Worm (Caenorhabditis elegans): ENCODE data around the gene C06A8.6.

The C06A8.6 gene

DNA sequence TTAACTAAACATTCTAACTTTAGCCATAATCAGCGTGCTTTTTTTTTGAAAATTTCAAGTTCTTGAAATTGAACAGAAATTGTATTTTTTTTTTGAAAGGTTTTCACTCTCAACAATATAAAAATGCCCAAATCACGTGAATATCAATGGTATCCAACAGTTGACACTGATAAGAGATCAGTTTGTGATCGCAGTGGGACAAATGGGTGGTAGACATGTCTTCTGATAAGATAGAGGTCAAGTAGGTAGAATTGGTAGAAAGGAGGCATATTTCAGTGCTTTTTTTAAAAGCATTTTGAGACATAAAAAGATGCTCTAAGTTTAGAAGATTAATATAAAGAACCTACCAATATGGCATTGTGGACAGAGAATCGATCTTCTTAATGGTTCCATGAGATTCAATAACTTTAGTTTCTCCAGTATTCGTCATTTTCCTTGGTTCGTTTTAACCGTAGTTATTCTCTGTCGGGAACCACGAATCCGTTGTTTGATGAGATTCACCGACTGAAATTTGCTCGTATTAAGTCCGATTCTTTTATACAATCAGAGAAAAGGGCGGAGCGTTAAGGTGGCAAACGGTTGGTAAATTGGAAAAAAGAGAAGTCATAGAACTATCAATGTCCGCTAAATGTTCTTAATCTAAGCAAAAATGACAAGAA, 5.2 kb downstream of the C06A8.6 start, which contains the start of gene mthf-1:
mthf-1 (minus strand) TSS at position 504 of the 659 bp plus-strand sequence.
- TF ChIP-seq nhr-21 (tag; optimal IDR thresholded peaks at IDR 0.05) = peak; percentile 45
- TF ChIP-seq nhr-237 (tag; optimal IDR thresholded peaks at IDR 0.05) = no peak
- no peak for TF ChIP-seq alr-1 (tag; optimal IDR thresholded peaks at IDR 0.05)
- peak; percentile 26 for TF ChIP-seq nhr-25 (tag; optimal IDR thresholded peaks at IDR 0.05)
- no peak for TF ChIP-seq mbf-1 (tag; optimal IDR thresholded peaks at IDR 0.05)
- no peak for TF ChIP-seq nhr-23 (tag; optimal IDR thresholded peaks at IDR 0.05)
- no peak for TF ChIP-seq nhr-77 (tag; optimal IDR thresholded peaks at IDR 0.05)
- no peak for TF ChIP-seq ceh-82 (tag; optimal IDR thresholded peaks at IDR 0.05)
- no peak for TF ChIP-seq mdl-1 (tag; optimal IDR thresholded peaks at IDR 0.05)
- TF ChIP-seq sma-3 (GFP tag; optimal IDR thresholded peaks at IDR 0.05) = peak; percentile 37
- no peak for TF ChIP-seq lin-13 (GFP tag; optimal IDR thresholded peaks at IDR 0.05)
- no peak for TF ChIP-seq aly-2 (tag; optimal IDR thresholded peaks at IDR 0.05)
- peak; percentile 71 for TF ChIP-seq sma-9 (GFP tag; optimal IDR thresholded peaks at IDR 0.05)
- no peak for TF ChIP-seq sma-9 (tag; optimal IDR thresholded peaks at IDR 0.05)
- peak; percentile 65 for TF ChIP-seq fos-1 (tag; optimal IDR thresholded peaks at IDR 0.05)
- no peak for TF ChIP-seq blmp-1 (tag; optimal IDR thresholded peaks at IDR 0.05; ENCODE audit: insufficient read depth)
- peak in 1 of 2 experiments; percentile 5 for TF ChIP-seq lsy-2 (tag; optimal IDR thresholded peaks at IDR 0.05)
- TF ChIP-seq unc-62 (GFP tag; optimal IDR thresholded peaks at IDR 0.05) = no peak
- no peak for TF ChIP-seq ZK546.5 (tag; optimal IDR thresholded peaks at IDR 0.05)
- peak; percentile 24 for TF ChIP-seq F13H6.1 (tag; optimal IDR thresholded peaks at IDR 0.05)
- TF ChIP-seq crh-2 (tag; optimal IDR thresholded peaks at IDR 0.05) = peak; percentile 47
- TF ChIP-seq mab-5 (tag; optimal IDR thresholded peaks at IDR 0.05) = no peak

ce11 chrII:7778273-7778672, 6.0 kb downstream of the C06A8.6 start:
- TF ChIP-seq ZK546.5 (tag; optimal IDR thresholded peaks at IDR 0.05) (no peak), F13H6.1 (tag; optimal IDR thresholded peaks at IDR 0.05) (no peak), fos-1 (tag; optimal IDR thresholded peaks at IDR 0.05) (no peak), lsy-2 (tag; optimal IDR thresholded peaks at IDR 0.05) (no peak), Y55F3AM.14 (GFP tag; optimal IDR thresholded peaks at IDR 0.05) (no peak), mbf-1 (tag; optimal IDR thresholded peaks at IDR 0.05) (no peak), nhr-237 (tag; optimal IDR thresholded peaks at IDR 0.05) (no peak), mab-5 (tag; optimal IDR thresholded peaks at IDR 0.05) (no peak), aly-2 (tag; optimal IDR thresholded peaks at IDR 0.05) (no peak), nhr-6 (tag; optimal IDR thresholded peaks at IDR 0.05) (no peak), dmd-4 (tag; optimal IDR thresholded peaks at IDR 0.05) (no peak), sma-9 (GFP tag; optimal IDR thresholded peaks at IDR 0.05) (no peak), sma-9 (tag; optimal IDR thresholded peaks at IDR 0.05) (no peak), skn-1 (tag; optimal IDR thresholded peaks at IDR 0.05) (no peak), crh-2 (tag; optimal IDR thresholded peaks at IDR 0.05) (no peak), unc-55 (GFP tag; optimal IDR thresholded peaks at IDR 0.05) (no peak), zag-1 (tag; optimal IDR thresholded peaks at IDR 0.05) (no peak), nhr-12 (tag; optimal IDR thresholded peaks at IDR 0.05) (no peak), ztf-1 (GFP tag; conservative IDR thresholded peaks at IDR 0.05) (no peak)

- TF ChIP-seq gmeb-1 (tag; optimal IDR thresholded peaks at IDR 0.05) = peak; percentile 50
- no peak for TF ChIP-seq sma-9 (GFP tag; optimal IDR thresholded peaks at IDR 0.05)
- no peak for TF ChIP-seq sma-9 (tag; optimal IDR thresholded peaks at IDR 0.05)
- peak; percentile 55 for TF ChIP-seq C34F6.9 (tag; optimal IDR thresholded peaks at IDR 0.05)
- TF ChIP-seq nhr-10 (tag; optimal IDR thresholded peaks at IDR 0.05) = no peak
- TF ChIP-seq mdl-1 (tag; optimal IDR thresholded peaks at IDR 0.05) = no peak
- no peak for TF ChIP-seq snpc-4 (tag; optimal IDR thresholded peaks at IDR 0.05)
- TF ChIP-seq aly-2 (tag; optimal IDR thresholded peaks at IDR 0.05) = no peak
- TF ChIP-seq mab-5 (tag; optimal IDR thresholded peaks at IDR 0.05) = no peak
- TF ChIP-seq nhr-129 (tag; optimal IDR thresholded peaks at IDR 0.05) = peak; percentile 47
- peak in 1 of 2 experiments; percentile 0 for TF ChIP-seq lsy-2 (tag; optimal IDR thresholded peaks at IDR 0.05)
- no peak for TF ChIP-seq unc-62 (GFP tag; optimal IDR thresholded peaks at IDR 0.05)
- TF ChIP-seq ceh-82 (tag; optimal IDR thresholded peaks at IDR 0.05) = no peak
- TF ChIP-seq blmp-1 (tag; optimal IDR thresholded peaks at IDR 0.05; ENCODE audit: insufficient read depth) = no peak
- TF ChIP-seq zag-1 (tag; optimal IDR thresholded peaks at IDR 0.05) = no peak
- TF ChIP-seq lin-11 (tag; optimal IDR thresholded peaks at IDR 0.05) = no peak
Observed at ce11 chrII:7781102-7781616, 8.9 kb downstream of the C06A8.6 start, which contains the start of the genes snpc-1.1 and spdl-1. snpc-1.1 (minus strand) TSS chrII:7781301. spdl-1 (plus strand) TSS chrII:7781566.

Data from whole organism, L2 larva.